Worm (Caenorhabditis elegans) whole organism, L4/young adult: ENCODE results near the gene srab-6.

ENCODE experiments used
- W03F9.2 ChIP-seq: fragments of 150-350 bp; optimal IDR thresholded peaks from 2 replicates; lab custom pipeline; 2014; ENCODE audit warnings: missing biosample characterization, missing genetic modification characterization
- dao-5 ChIP-seq: sonication (generic microtip); optimal IDR thresholded peaks from 2 replicates; lab custom pipeline; 2016; ENCODE audit warnings: missing genotype, missing genetic modification characterization, moderate library complexity, missing compliant biosample characterization
- him-1 ChIP-seq: sonication (generic microtip); optimal IDR thresholded peaks from 2 replicates; lab custom pipeline; 2016; ENCODE audit warnings: missing genotype, missing genetic modification reagents, missing genetic modification characterization, missing compliant biosample characterization

DNA sequence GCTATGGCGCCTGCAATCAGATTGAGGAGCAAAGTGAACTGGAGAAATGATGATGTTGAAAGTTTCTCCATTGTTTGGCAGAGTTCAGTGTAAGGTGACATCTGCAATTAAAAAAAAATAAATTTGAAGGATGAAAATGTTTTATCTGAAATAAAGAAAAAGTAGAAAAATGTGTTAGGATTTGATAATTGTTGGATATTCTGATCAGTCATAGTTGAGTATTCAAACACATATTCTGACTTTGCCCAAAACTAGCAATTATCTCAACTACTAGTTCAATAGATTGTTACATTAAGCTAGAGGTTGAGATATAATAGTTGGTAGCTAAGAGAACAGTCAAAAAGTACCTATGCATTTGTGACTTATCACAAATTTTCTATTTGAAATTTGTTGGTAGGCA, 7.3 kb downstream of the srab-6 start, which contains the start of gene srab-10:
- TF ChIP-seq W03F9.2 (tag; lab: Kevin White, UChicago) (no peak), dao-5 (tag; lab: Kevin White, UChicago) (no peak), him-1 (tag; lab: Kevin White, UChicago) (no peak)
